Worm (Caenorhabditis elegans) whole organism, L4/young adult: ENCODE results near the gene ncs-1.

Experiments used
- W03F9.2 ChIP-seq: fragments of 150-350 bp; optimal IDR thresholded peaks from 2 replicates; lab custom pipeline; 2014; ENCODE audit warnings: missing biosample characterization, missing genetic modification characterization
- dao-5 ChIP-seq: sonication (generic microtip); optimal IDR thresholded peaks from 2 replicates; lab custom pipeline; 2016; ENCODE audit warnings: missing genotype, missing genetic modification characterization, moderate library complexity, missing compliant biosample characterization
- him-1 ChIP-seq: sonication (generic microtip); optimal IDR thresholded peaks from 2 replicates; lab custom pipeline; 2016; ENCODE audit warnings: missing genotype, missing genetic modification reagents, missing genetic modification characterization, missing compliant biosample characterization

DNA sequence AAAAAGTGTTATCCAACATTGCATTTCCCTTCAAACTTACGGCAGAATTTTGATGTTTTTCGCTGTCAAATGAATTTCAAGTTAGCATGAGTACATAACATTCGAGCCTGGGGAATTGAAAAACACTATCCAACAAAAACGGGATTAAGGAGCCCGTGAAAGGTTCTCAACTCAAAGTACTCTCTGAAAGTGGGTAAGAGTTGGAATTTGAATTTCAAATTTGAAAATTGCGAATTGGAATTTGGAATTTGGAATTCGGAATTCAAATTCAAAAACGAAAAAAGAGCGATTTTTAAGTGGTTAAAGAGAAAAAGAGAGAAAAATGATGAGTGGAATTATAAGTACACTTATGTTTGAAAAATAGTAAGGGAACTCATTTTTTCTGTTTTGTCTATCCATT, 28.2 kb upstream of the ncs-1 start, which contains the start of the genes C09E10.3 and dgk-1:
- no peak for TF ChIP-seq W03F9.2 (tag; lab: Kevin White, UChicago)
- no peak for TF ChIP-seq him-1 (tag; lab: Kevin White, UChicago)
- TF ChIP-seq dao-5 (tag; lab: Kevin White, UChicago), result no peak
